Worm (Caenorhabditis elegans): ENCODE results near the gene aipr-1.

Gene aipr-1

DNA sequence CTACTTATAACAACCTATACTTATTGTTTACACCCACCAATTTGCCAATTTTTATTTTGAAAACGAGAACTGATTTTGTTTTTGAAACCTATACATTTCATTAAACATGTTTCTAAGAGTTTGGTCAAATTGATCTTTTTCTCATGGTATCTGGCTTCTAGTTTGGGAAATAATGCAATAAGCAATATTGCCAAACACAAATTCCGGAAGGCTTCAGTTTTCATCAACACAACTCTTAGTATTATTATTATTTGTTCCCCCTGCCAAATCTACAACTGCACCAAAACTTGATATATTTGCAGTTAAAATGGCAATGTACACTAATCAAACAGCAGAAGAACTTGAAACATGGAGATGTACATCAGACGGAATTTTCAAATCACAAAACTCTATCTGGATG, 25.3 kb downstream of the aipr-1 start, which contains the start of gene sra-27:
Gene sra-27 (plus strand): TSS at position 301 of the 400 bp plus-strand sequence.
- TF ChIP-seq zip-4 (GFP tag; optimal IDR thresholded peaks at IDR 0.05) (no peak), skn-1 (tag; optimal IDR thresholded peaks at IDR 0.05) (no peak), egl-27 (tag; optimal IDR thresholded peaks at IDR 0.05) (no peak), C34B4.2 (tag; optimal IDR thresholded peaks at IDR 0.05) (no peak), nhr-20 (tag; optimal IDR thresholded peaks at IDR 0.05) (no peak), ceh-8 (GFP tag; optimal IDR thresholded peaks at IDR 0.05) (no peak), sup-37 (GFP tag; optimal IDR thresholded peaks at IDR 0.05) (no peak), unc-30 (tag; optimal IDR thresholded peaks at IDR 0.05) (no peak), nhr-237 (tag; optimal IDR thresholded peaks at IDR 0.05) (no peak), C04F5.9 (tag; optimal IDR thresholded peaks at IDR 0.05) (no peak), fos-1 (tag; optimal IDR thresholded peaks at IDR 0.05) (no peak), Y116A8C.19 (tag; optimal IDR thresholded peaks at IDR 0.05; ENCODE audit: borderline replicate concordance) (no peak), mep-1 (tag; optimal IDR thresholded peaks at IDR 0.05) (no peak), pax-3 (tag; optimal IDR thresholded peaks at IDR 0.05) (no peak), nhr-71 (tag; optimal IDR thresholded peaks at IDR 0.05) (no peak), vab-15 (tag; optimal IDR thresholded peaks at IDR 0.05) (no peak)

DNA sequence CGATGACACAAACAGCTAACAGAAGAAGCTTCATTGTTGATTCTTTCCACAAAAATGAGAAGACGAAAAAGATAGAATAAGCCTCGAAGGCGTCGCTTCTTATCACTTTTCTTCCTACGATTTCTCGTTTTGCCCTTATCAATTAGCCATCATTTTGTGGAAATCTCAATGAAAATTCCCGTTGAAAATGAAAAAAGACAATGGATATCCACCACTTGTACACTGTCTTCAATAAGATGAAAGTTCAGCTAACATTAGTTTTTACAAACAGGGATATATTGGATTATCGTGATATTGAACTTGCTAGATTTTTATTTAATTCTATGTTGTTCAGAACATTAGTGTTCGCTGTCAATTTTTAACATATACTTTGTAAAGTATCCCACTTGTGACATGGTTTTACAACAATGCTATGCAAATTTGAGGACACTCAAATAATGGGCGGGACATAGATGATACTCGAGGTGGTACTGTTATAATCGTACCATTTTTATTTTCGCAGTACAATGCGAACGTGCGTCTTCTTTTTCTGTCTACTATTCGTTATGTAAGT, 27.3 kb downstream of the aipr-1 start, which contains the start of the genes F18C5.5 and F18C5.9:
Gene F18C5.5 (minus strand): TSS at position 101 of the 553 bp plus-strand sequence.
Gene F18C5.9 (plus strand): TSS at position 503 of the 553 bp plus-strand sequence.
- TF ChIP-seq Y116A8C.19 (tag; optimal IDR thresholded peaks at IDR 0.05; ENCODE audit: borderline replicate concordance) (no peak), blmp-1 (tag; optimal IDR thresholded peaks at IDR 0.05) (peak; percentile 58)

DNA sequence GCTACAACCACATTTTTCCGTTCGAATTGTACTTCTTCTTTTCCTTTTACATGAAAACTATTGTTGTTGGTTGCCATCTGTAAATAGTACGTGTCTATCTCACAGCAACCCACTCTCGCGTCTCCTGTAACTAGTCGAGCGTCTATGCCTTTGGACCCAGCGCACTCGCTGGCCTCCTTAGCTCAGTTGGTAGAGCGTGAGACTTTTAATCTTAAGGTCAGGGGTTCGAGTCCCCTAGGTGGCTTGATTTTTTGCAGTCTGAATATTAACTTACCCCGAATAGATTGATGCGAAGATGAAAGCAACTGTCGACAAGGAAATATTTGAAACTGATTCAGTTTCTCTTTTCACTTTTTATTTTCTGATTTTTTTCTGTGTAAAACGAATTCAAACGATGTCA, 29.0 kb downstream of the aipr-1 start, which contains the start of gene mpz-3:
Gene mpz-3 (minus strand): TSS at position 320 of the 400 bp plus-strand sequence.
- peak; percentile 24 for TF ChIP-seq fkh-10 (GFP tag; optimal IDR thresholded peaks at IDR 0.05)
- TF ChIP-seq fos-1 (tag; optimal IDR thresholded peaks at IDR 0.05), result no peak
- TF ChIP-seq skn-1 (tag; optimal IDR thresholded peaks at IDR 0.05), result peak; percentile 20
- TF ChIP-seq tbx-2 (tag; optimal IDR thresholded peaks at IDR 0.05), result peak; percentile 15
- peak; percentile 25 for TF ChIP-seq nhr-90 (tag; optimal IDR thresholded peaks at IDR 0.05; ENCODE audit: poor library complexity)
- peak; percentile 31 for TF ChIP-seq nhr-77 (tag; optimal IDR thresholded peaks at IDR 0.05)
- peak; percentile 22 to 59 for TF ChIP-seq lin-35 (GFP tag; optimal IDR thresholded peaks at IDR 0.05)
- TF ChIP-seq unc-98 (GFP tag; IDR thresholded peaks at IDR 0.05), result no peak
- peak in 2 of 3 experiments; percentile 17 to 25 for TF ChIP-seq dpl-1 (GFP tag; optimal IDR thresholded peaks at IDR 0.05)
- peak; percentile 70 for TF ChIP-seq snu-23 (GFP tag; optimal IDR thresholded peaks at IDR 0.05)
- TF ChIP-seq nhr-47 (tag; optimal IDR thresholded peaks at IDR 0.05), result peak; percentile 46
- no peak for TF ChIP-seq nhr-76 (tag; optimal IDR thresholded peaks at IDR 0.05)
- peak; percentile 20 to 38 for TF ChIP-seq efl-1 (optimal IDR thresholded peaks at IDR 0.05)
- peak in 1 of 2 experiments; percentile 94 for TF ChIP-seq efl-1 (GFP tag; optimal IDR thresholded peaks at IDR 0.05 in 1 of 2)
- peak in 1 of 2 experiments; percentile 12 for TF ChIP-seq mdl-1 (tag; optimal IDR thresholded peaks at IDR 0.05)
- TF ChIP-seq lir-3 (tag; optimal IDR thresholded peaks at IDR 0.05; ENCODE audit: poor library complexity), result peak; percentile 9
- TF ChIP-seq rnt-1 (tag; optimal IDR thresholded peaks at IDR 0.05), result peak; percentile 56
- TF ChIP-seq C04F5.9 (tag; optimal IDR thresholded peaks at IDR 0.05), result no peak
- TF ChIP-seq mep-1 (tag; optimal IDR thresholded peaks at IDR 0.05), result peak; percentile 51
- TF ChIP-seq nhr-20 (tag; optimal IDR thresholded peaks at IDR 0.05), result peak; percentile 51
- TF ChIP-seq nhr-71 (tag; optimal IDR thresholded peaks at IDR 0.05), result peak; percentile 49
- no peak for TF ChIP-seq ceh-88 (GFP tag; IDR thresholded peaks at IDR 0.05)
- TF ChIP-seq lsy-2 (tag; optimal IDR thresholded peaks at IDR 0.05), result peak; percentile 21 to 55
- no peak for TF ChIP-seq unc-62 (GFP tag; optimal IDR thresholded peaks at IDR 0.05)
- TF ChIP-seq xbp-1 (tag; optimal IDR thresholded peaks at IDR 0.05), result peak; percentile 31
- peak in 2 of 3 experiments; percentile 17 to 49 for TF ChIP-seq ceh-82 (tag; optimal IDR thresholded peaks at IDR 0.05)
- peak; percentile 7 for TF ChIP-seq blmp-1 (tag; optimal IDR thresholded peaks at IDR 0.05)
- TF ChIP-seq irx-1 (tag; optimal IDR thresholded peaks at IDR 0.05), result no peak
- peak; percentile 24 for TF ChIP-seq elt-2 (tag; optimal IDR thresholded peaks at IDR 0.05)
- TF ChIP-seq ztf-11 (tag; optimal IDR thresholded peaks at IDR 0.05), result no peak
- peak; percentile 13 for TF ChIP-seq C16A3.4 (tag; optimal IDR thresholded peaks at IDR 0.05)
- no peak for TF ChIP-seq pag-3 (tag; optimal IDR thresholded peaks at IDR 0.05; ENCODE audit: borderline replicate concordance, insufficient read depth)
- TF ChIP-seq ceh-8 (GFP tag; optimal IDR thresholded peaks at IDR 0.05), result no peak
- peak; percentile 58 for TF ChIP-seq nhr-19 (GFP tag; conservative IDR thresholded peaks at IDR 0.05)
- TF ChIP-seq swsn-7 (tag; optimal IDR thresholded peaks at IDR 0.05), result peak; percentile 45
- TF ChIP-seq dsc-1 (tag; optimal IDR thresholded peaks at IDR 0.05), result peak; percentile 34
